Fruit fly (Drosophila melanogaster): ENCODE results near the gene CG31230.

- TF ChIP-seq CG15710 (tag; optimal IDR thresholded peaks at IDR 0.05) (no peak), CG12605 (GFP tag; IDR thresholded peaks at IDR 0.05) (no peak), Pif1B (GFP tag; optimal IDR thresholded peaks at IDR 0.05) (no peak), CG32121 (GFP tag; IDR thresholded peaks at IDR 0.05) (no peak)
These were observed 6.0 kb downstream of the CG31230 start, which contains the start of the genes dind and CG7706 for dm6 chr3R:18677500-18677940.
